Fruit fly (Drosophila melanogaster): ENCODE results near the gene eIF4EHP.

eIF4EHP gene

dm6 chr3R:24025715-24026467 is 82.9 kb downstream of the eIF4EHP start (continued):
- peak; percentile 13 for TF ChIP-seq CG10979 (tag; optimal IDR thresholded peaks at IDR 0.05)
- no peak for TF ChIP-seq ken (GFP tag; IDR thresholded peaks at IDR 0.05)
- peak; percentile 36 for TF ChIP-seq CG10209 (GFP tag; optimal IDR thresholded peaks at IDR 0.05)
- no peak for TF ChIP-seq Dref (GFP tag; IDR thresholded peaks at IDR 0.05)
- TF ChIP-seq Atf3 (GFP tag; optimal IDR thresholded peaks at IDR 0.05) = peak; percentile 34
- TF ChIP-seq vvl (GFP tag; IDR thresholded peaks at IDR 0.05) = peak; percentile 58
- TF ChIP-seq CTCF (GFP tag; optimal IDR thresholded peaks at IDR 0.05) = no peak
- TF ChIP-seq NK7.1 (GFP tag; optimal IDR thresholded peaks at IDR 0.05) = peak; percentile 17
- TF ChIP-seq Lim3 (GFP tag; IDR thresholded peaks at IDR 0.05) = no peak
- no peak for TF ChIP-seq tll (GFP tag; optimal IDR thresholded peaks at IDR 0.05)
- no peak for TF ChIP-seq CG16779 (GFP tag; IDR thresholded peaks at IDR 0.05)
- no peak for TF ChIP-seq zen (tag; optimal IDR thresholded peaks at IDR 0.05)
- TF ChIP-seq Scr (GFP tag; IDR thresholded peaks at IDR 0.05; ENCODE audit: partially characterized antibody) = no peak
- TF ChIP-seq CG14441 (GFP tag; IDR thresholded peaks at IDR 0.05) = peak; percentile 32; the same call in 1 of the 2 replicates
- TF ChIP-seq CG4707 (GFP tag; optimal IDR thresholded peaks at IDR 0.05) = no peak
- peak; percentile 37; the same call in 1 of the 3 replicates for TF ChIP-seq CG11695 (GFP tag; IDR thresholded peaks at IDR 0.05)
- no peak for TF ChIP-seq Tbp (GFP tag; optimal IDR thresholded peaks at IDR 0.05)
- no peak for TF ChIP-seq CG10959 (GFP tag; IDR thresholded peaks at IDR 0.05)
- TF ChIP-seq knrl (GFP tag; IDR thresholded peaks at IDR 0.05; ENCODE audit: partially characterized antibody) = no peak
- peak; percentile 10 for TF ChIP-seq CG10654 (GFP tag; optimal IDR thresholded peaks at IDR 0.05)
- TF ChIP-seq lola (GFP tag; optimal IDR thresholded peaks at IDR 0.05) = peak in 1 of 3 experiments; percentile 17
- TF ChIP-seq CG10565 (GFP tag; optimal IDR thresholded peaks at IDR 0.05) = no peak
- TF ChIP-seq ATbp (GFP tag; optimal IDR thresholded peaks at IDR 0.05) = peak; percentile 7
- no peak for TF ChIP-seq CG30020 (tag; optimal IDR thresholded peaks at IDR 0.05)
- no peak for TF ChIP-seq CG8944 (GFP tag; optimal IDR thresholded peaks at IDR 0.05)
- TF ChIP-seq klu (GFP tag; IDR thresholded peaks at IDR 0.05) = no peak
- TF ChIP-seq CG3163 (GFP tag; optimal IDR thresholded peaks at IDR 0.05) = no peak
- 0 out of 2 replicates have a peak, but pooled peaks have one; percentile 14 for TF ChIP-seq HLH3B (GFP tag; IDR thresholded peaks at IDR 0.05)
- no peak for TF ChIP-seq CG12071 (GFP tag; optimal IDR thresholded peaks at IDR 0.05)
- TF ChIP-seq run (tag; optimal IDR thresholded peaks at IDR 0.05) = no peak
- no peak for TF ChIP-seq fru (optimal IDR thresholded peaks at IDR 0.05)
- no peak for TF ChIP-seq CG10147 (GFP tag; optimal IDR thresholded peaks at IDR 0.05)
- no peak for TF ChIP-seq sna (GFP tag; IDR thresholded peaks at IDR 0.05; ENCODE audit: partially characterized antibody)
- TF ChIP-seq ci (GFP tag; IDR thresholded peaks at IDR 0.05) = 0 out of 3 replicates have a peak, but pooled peaks have one; percentile 56
- TF ChIP-seq CG9609 (GFP tag; optimal IDR thresholded peaks at IDR 0.05) = no peak
- TF ChIP-seq sisA (GFP tag; IDR thresholded peaks at IDR 0.05) = no peak
- TF ChIP-seq ERR (GFP tag; optimal IDR thresholded peaks at IDR 0.05) = no peak
- TF ChIP-seq CG31441 (GFP tag; IDR thresholded peaks at IDR 0.05) = peak; percentile 51
- TF ChIP-seq ewg (GFP tag; optimal IDR thresholded peaks at IDR 0.05) = no peak
- no peak for TF ChIP-seq CG33557 (GFP tag; optimal IDR thresholded peaks at IDR 0.05)
- no peak for TF ChIP-seq CG12744 (GFP tag; optimal IDR thresholded peaks at IDR 0.05)
- no peak for TF ChIP-seq CG13287 (GFP tag; IDR thresholded peaks at IDR 0.05; ENCODE audit: partially characterized antibody)
- TF ChIP-seq CG34422 (GFP tag; IDR thresholded peaks at IDR 0.05) = 0 out of 3 replicates have a peak, but pooled peaks have one; percentile 15
- peak; percentile 42 for TF ChIP-seq lilli (GFP tag; optimal IDR thresholded peaks at IDR 0.05)
- peak; percentile 52 for TF ChIP-seq CG18262 (tag; optimal IDR thresholded peaks at IDR 0.05)
- TF ChIP-seq Xbp1 (GFP tag; optimal IDR thresholded peaks at IDR 0.05) = peak; percentile 49
- no peak for TF ChIP-seq CG2875 (GFP tag; optimal IDR thresholded peaks at IDR 0.05)
- no peak for TF ChIP-seq odd (GFP tag; optimal IDR thresholded peaks at IDR 0.05)
- no peak for TF ChIP-seq CG8359 (GFP tag; optimal IDR thresholded peaks at IDR 0.05; ENCODE audit: borderline replicate concordance)
- TF ChIP-seq CG1602 (GFP tag; optimal IDR thresholded peaks at IDR 0.05) = peak; percentile 18
